Fruit fly (Drosophila melanogaster) whole organism, prepupa: Measurements from ENCODE around the gene sick.

Source experiments
- Blimp-1 ChIP-seq: fragments of 200-800 bp; sonication (Bioruptor generic); optimal IDR thresholded peaks from 3 replicates; lab custom pipeline; 2017; ENCODE audit warnings: missing biosample characterization, missing genetic modification characterization, mild to moderate bottlenecking, moderate library complexity, missing genetic modification reagents
- CG10631 ChIP-seq: fragments of 200-800 bp; sonication (Bioruptor generic); optimal IDR thresholded peaks from 2 replicates; lab custom pipeline; 2016; ENCODE audit warnings: missing biosample characterization, missing genetic modification characterization
- CG10669 ChIP-seq: fragments of 200-800 bp; sonication (Bioruptor generic); optimal IDR thresholded peaks from 3 replicates; lab custom pipeline; 2018; ENCODE audit warnings: missing biosample characterization, mild to moderate bottlenecking, missing genetic modification characterization, moderate library complexity
- CG11902 ChIP-seq: fragments of 200-800 bp; sonication (Bioruptor generic); optimal IDR thresholded peaks from 3 replicates; lab custom pipeline; 2016; ENCODE audit warnings: missing biosample characterization, missing genetic modification characterization
- CG15336 ChIP-seq: fragments of 200-800 bp; sonication (Bioruptor generic); IDR thresholded peaks from 2 replicates; pipeline ENCODE4 v1.3.6; 2022; ENCODE audit warnings: missing biosample characterization, missing genetic modification characterization
- CG1621 ChIP-seq: fragments of 200-800 bp; sonication (Bioruptor generic); optimal IDR thresholded peaks from 3 replicates; lab custom pipeline; 2018; ENCODE audit warnings: missing biosample characterization, mild to moderate bottlenecking, missing genetic modification characterization
- CG16779 ChIP-seq: fragments of 200-800 bp; sonication (Bioruptor generic); optimal IDR thresholded peaks from 3 replicates; lab custom pipeline; 2017; ENCODE audit warnings: missing biosample characterization, mild to moderate bottlenecking, missing genetic modification characterization
- CG3032 ChIP-seq: fragments of 200-800 bp; optimal IDR thresholded peaks from 2 replicates; lab custom pipeline; 2019; ENCODE audit warnings: missing biosample characterization, mild to moderate bottlenecking, missing genetic modification characterization, moderate library complexity
- CG31627 ChIP-seq: fragments of 200-800 bp; sonication (Bioruptor generic); optimal IDR thresholded peaks from 3 replicates; lab custom pipeline; 2016; ENCODE audit warnings: missing biosample characterization, missing genetic modification characterization
- CG32006 ChIP-seq: fragments of 200-800 bp; sonication (Bioruptor generic); optimal IDR thresholded peaks from 3 replicates; lab custom pipeline; 2017; ENCODE audit warnings: missing biosample characterization, mild to moderate bottlenecking, missing genetic modification characterization
- CG34406 ChIP-seq: fragments of 200-800 bp; sonication (Bioruptor generic); optimal IDR thresholded peaks from 3 replicates; lab custom pipeline; 2016; ENCODE audit warnings: missing biosample characterization, missing genetic modification characterization
- CG3919 ChIP-seq: fragments of 200-800 bp; sonication (Bioruptor generic); optimal IDR thresholded peaks from 3 replicates; lab custom pipeline; 2016; ENCODE audit warnings: missing biosample characterization, missing genetic modification characterization
- CG4318 ChIP-seq: fragments of 200-800 bp; sonication (Bioruptor generic); optimal IDR thresholded peaks from 3 replicates; lab custom pipeline; 2017; ENCODE audit warnings: missing biosample characterization, mild to moderate bottlenecking, missing genetic modification characterization
- CG6276 ChIP-seq: fragments of 200-800 bp; sonication (Bioruptor generic); optimal IDR thresholded peaks from 2 replicates; lab custom pipeline; 2017; ENCODE audit warnings: missing biosample characterization, mild to moderate bottlenecking, missing genetic modification characterization
- CG6792 ChIP-seq: fragments of 200-800 bp; sonication (Bioruptor generic); optimal IDR thresholded peaks from 3 replicates; lab custom pipeline; 2016; ENCODE audit warnings: missing biosample characterization, missing genetic modification characterization
- CG7368 ChIP-seq: fragments of 200-800 bp; sonication (Bioruptor generic); optimal IDR thresholded peaks from 3 replicates; lab custom pipeline; 2016; ENCODE audit warnings: missing biosample characterization, missing genetic modification characterization
- CG8119 ChIP-seq: fragments of 200-800 bp; sonication (Bioruptor generic); IDR thresholded peaks from 3 replicates; pipeline ENCODE4 v1.3.6; 2022; ENCODE audit warnings: missing biosample characterization, missing genetic modification characterization
- CG8632 ChIP-seq: fragments of 200-800 bp; sonication (Bioruptor generic); optimal IDR thresholded peaks from 3 replicates; lab custom pipeline; 2016; ENCODE audit warnings: missing biosample characterization, missing genetic modification characterization
- CG9139 ChIP-seq: fragments of 200-800 bp; sonication (Bioruptor generic); optimal IDR thresholded peaks from 3 replicates; lab custom pipeline; 2017; ENCODE audit warnings: missing biosample characterization, mild to moderate bottlenecking, missing genetic modification characterization
- Eip75B ChIP-seq: fragments of 200-800 bp; sonication (Bioruptor generic); optimal IDR thresholded peaks from 3 replicates; lab custom pipeline; 2016; ENCODE audit warnings: missing biosample characterization, missing genetic modification characterization
- Eip78C ChIP-seq: fragments of 200-800 bp; sonication (Bioruptor generic); peaks from one replicate; lab custom pipeline; 2016; ENCODE audit warnings: missing biosample characterization, missing genetic modification characterization
- Ets21C ChIP-seq: fragments of 200-800 bp; sonication (Bioruptor generic); optimal IDR thresholded peaks from 3 replicates; lab custom pipeline; 2016; ENCODE audit warnings: missing biosample characterization, missing genetic modification characterization
- Ets96B ChIP-seq: fragments of 200-800 bp; optimal IDR thresholded peaks from 2 replicates; lab custom pipeline; 2019; ENCODE audit warnings: missing biosample characterization, mild to moderate bottlenecking, missing genetic modification characterization, moderate library complexity
- Gug ChIP-seq: fragments of 200-800 bp; sonication (Bioruptor generic); IDR thresholded peaks from 2 replicates; pipeline ENCODE4 v1.3.6; 2022; ENCODE audit warnings: missing biosample characterization, missing genetic modification characterization
- Hr38 ChIP-seq: sonication (Bioruptor generic); optimal IDR thresholded peaks from 2 replicates; lab custom pipeline; 2016; ENCODE audit warnings: missing biosample characterization, missing genetic modification characterization
- Hr39 ChIP-seq: fragments of 200-800 bp; sonication (Bioruptor generic); optimal IDR thresholded peaks from 2 replicates; lab custom pipeline; 2016; ENCODE audit warnings: missing biosample characterization, missing genetic modification characterization
- Hr4 ChIP-seq: fragments of 200-800 bp; sonication (Bioruptor generic); optimal IDR thresholded peaks from 3 replicates; lab custom pipeline; 2016; ENCODE audit warnings: missing biosample characterization, missing genetic modification characterization
- Lpt ChIP-seq: fragments of 200-800 bp; sonication (Bioruptor generic); optimal IDR thresholded peaks from 3 replicates; lab custom pipeline; 2016; ENCODE audit warnings: missing biosample characterization, missing genetic modification characterization
- Met ChIP-seq: fragments of 200-800 bp; sonication (Bioruptor generic); optimal IDR thresholded peaks from 3 replicates; lab custom pipeline; 2016; ENCODE audit warnings: missing biosample characterization, missing genetic modification characterization
- OdsH ChIP-seq: fragments of 200-800 bp; sonication (Bioruptor generic); optimal IDR thresholded peaks from 3 replicates; lab custom pipeline; 2016; ENCODE audit warnings: missing biosample characterization, missing genetic modification characterization
- Smox ChIP-seq: fragments of 200-800 bp; sonication (Bioruptor generic); optimal IDR thresholded peaks from 3 replicates; lab custom pipeline; 2016; ENCODE audit warnings: missing biosample characterization, missing genetic modification characterization
- Sox102F ChIP-seq: fragments of 200-800 bp; sonication (Bioruptor generic); optimal IDR thresholded peaks from 2 replicates; lab custom pipeline; 2016; ENCODE audit warnings: missing biosample characterization, mild to moderate bottlenecking, missing genetic modification characterization
- Sox14 ChIP-seq: fragments of 200-800 bp; sonication (Bioruptor generic); optimal IDR thresholded peaks from 3 replicates; lab custom pipeline; 2016; ENCODE audit warnings: missing biosample characterization, missing genetic modification characterization
- Sox15 ChIP-seq: fragments of 200-800 bp; sonication (Bioruptor generic); optimal IDR thresholded peaks from 3 replicates; lab custom pipeline; 2016; ENCODE audit warnings: missing biosample characterization, missing genetic modification characterization
- acj6 ChIP-seq: fragments of 200-800 bp; sonication (Bioruptor generic); optimal IDR thresholded peaks from 3 replicates; lab custom pipeline; 2016; ENCODE audit warnings: missing biosample characterization, missing genetic modification characterization
- cyc ChIP-seq: fragments of 200-800 bp; sonication (Bioruptor generic); optimal IDR thresholded peaks from 3 replicates; lab custom pipeline; 2016; ENCODE audit warnings: missing biosample characterization, missing genetic modification characterization
- dac ChIP-seq: fragments of 200-800 bp; sonication (Bioruptor generic); optimal IDR thresholded peaks from 2 replicates; lab custom pipeline; 2017; ENCODE audit warnings: missing biosample characterization, mild to moderate bottlenecking, missing genetic modification characterization
- dsx ChIP-seq: fragments of 200-800 bp; optimal IDR thresholded peaks from 3 replicates; lab custom pipeline; 2019; ENCODE audit warnings: missing biosample characterization, mild to moderate bottlenecking, missing genetic modification characterization, moderate library complexity; ENCODE audit not compliant: poor library complexity, severe bottlenecking
- esn ChIP-seq: fragments of 200-800 bp; sonication (Bioruptor generic); optimal IDR thresholded peaks from 2 replicates; lab custom pipeline; 2016; ENCODE audit warnings: missing biosample characterization, mild to moderate bottlenecking, missing genetic modification characterization, moderate library complexity
- fd59A ChIP-seq: fragments of 200-800 bp; sonication (Bioruptor generic); optimal IDR thresholded peaks from 2 replicates; lab custom pipeline; 2017; ENCODE audit warnings: missing biosample characterization, mild to moderate bottlenecking, missing genetic modification characterization, missing genetic modification reagents
- fd85E ChIP-seq: fragments of 200-800 bp; sonication (Bioruptor generic); optimal IDR thresholded peaks from 3 replicates; lab custom pipeline; 2016; ENCODE audit warnings: missing biosample characterization, missing genetic modification characterization
- fkh ChIP-seq: fragments of 200-800 bp; sonication (Bioruptor generic); optimal IDR thresholded peaks from 3 replicates; lab custom pipeline; 2017; ENCODE audit warnings: missing biosample characterization, mild to moderate bottlenecking, missing genetic modification characterization, moderate library complexity
- lz ChIP-seq: fragments of 200-800 bp; sonication (Bioruptor generic); optimal IDR thresholded peaks from 3 replicates; lab custom pipeline; 2016; ENCODE audit warnings: missing biosample characterization, missing genetic modification characterization
- net ChIP-seq: fragments of 200-800 bp; sonication (Bioruptor generic); optimal IDR thresholded peaks from 3 replicates; lab custom pipeline; 2016; ENCODE audit warnings: missing biosample characterization, missing genetic modification characterization
- pdm3 ChIP-seq: fragments of 200-800 bp; sonication (Bioruptor generic); optimal IDR thresholded peaks from 3 replicates; lab custom pipeline; 2016; ENCODE audit warnings: missing biosample characterization, missing genetic modification characterization
- salr ChIP-seq, 2 experiments: fragments of 200-800 bp; sonication (Bioruptor generic); optimal IDR thresholded peaks; 3 replicates each; lab custom pipeline; 2016 to 2018; ENCODE audit warnings: missing biosample characterization in 2 of 2, missing genetic modification characterization in 2 of 2, mild to moderate bottlenecking in 1 of 2
- spab ChIP-seq: fragments of 200-800 bp; sonication (Bioruptor generic); optimal IDR thresholded peaks from 2 replicates; lab custom pipeline; 2017; ENCODE audit warnings: missing biosample characterization, mild to moderate bottlenecking, missing genetic modification characterization, missing genetic modification reagents
- ss ChIP-seq, 2 experiments: fragments of 200-800 bp; sonication (Bioruptor generic); optimal IDR thresholded peaks; 2 replicates in 1 of 2; 3 replicates in 1 of 2; lab custom pipeline; 2017 to 2018; ENCODE audit warnings: mild to moderate bottlenecking in 2 of 2, missing biosample characterization in 2 of 2, missing genetic modification characterization in 2 of 2, moderate library complexity in 1 of 2
- svp ChIP-seq: fragments of 200-800 bp; sonication (Bioruptor generic); peaks from one replicate; lab custom pipeline; 2016; ENCODE audit warnings: missing biosample characterization, missing genetic modification characterization
- topi ChIP-seq: fragments of 200-800 bp; sonication (Bioruptor generic); optimal IDR thresholded peaks from 3 replicates; lab custom pipeline; 2016; ENCODE audit warnings: missing biosample characterization, missing genetic modification characterization
- vri ChIP-seq: fragments of 200-800 bp; sonication (Bioruptor generic); optimal IDR thresholded peaks from 3 replicates; lab custom pipeline; 2016; ENCODE audit warnings: missing biosample characterization, mild to moderate bottlenecking, missing genetic modification characterization

sick gene

DNA sequence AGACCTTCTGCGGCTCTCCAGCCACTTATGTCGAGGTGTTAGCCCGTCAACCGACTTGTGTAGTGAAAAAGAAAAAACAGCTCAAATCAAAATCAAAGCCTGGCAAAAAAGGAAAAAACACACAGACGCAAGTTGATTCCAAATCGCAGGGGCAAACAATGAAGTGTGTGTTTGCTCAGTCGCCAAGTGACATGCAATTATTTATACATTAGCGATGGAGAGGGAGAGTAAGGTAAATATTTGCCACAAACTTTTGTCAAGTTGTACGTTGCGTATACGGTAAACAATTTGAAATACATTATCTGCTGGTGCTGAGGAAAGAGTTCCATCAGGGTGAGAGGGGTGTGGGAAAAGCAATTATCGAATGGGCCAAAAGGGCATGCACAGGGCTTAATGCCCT lies 202.0 kb downstream of the sick start:
- peak; percentile 69 for TF ChIP-seq fkh
- no peak for TF ChIP-seq CG31627

DNA sequence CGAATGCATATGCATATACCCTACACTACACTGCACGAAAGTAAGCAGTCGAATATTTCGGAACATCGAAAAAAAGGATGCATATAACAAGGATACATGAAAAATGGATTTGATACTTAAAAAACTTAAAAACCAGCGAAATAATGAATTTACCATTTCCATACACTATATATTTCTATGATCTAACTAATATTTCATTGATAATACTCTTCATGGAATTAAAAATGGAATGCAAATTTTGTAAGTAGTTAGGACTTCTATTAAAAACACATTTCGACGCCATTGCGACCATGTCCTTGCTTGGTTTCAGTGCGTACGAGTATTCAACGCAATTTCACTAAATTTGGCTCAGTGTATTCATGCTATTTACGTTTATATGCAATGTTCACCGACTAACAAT lies 205.9 kb downstream of the sick start:
- TF ChIP-seq OdsH (GFP tag; lab: Kevin White, UChicago) (peak; percentile 44), cyc (GFP tag; lab: Kevin White, UChicago) (peak; percentile 45), CG6792 (GFP tag; lab: Kevin White, UChicago) (peak; percentile 32), net (GFP tag; lab: Kevin White, UChicago) (peak; percentile 51), CG11902 (GFP tag; lab: Kevin White, UChicago) (no peak), salr (GFP tag; optimal IDR thresholded peaks at IDR 0.05; lab: Kevin White, UChicago) (peak in 1 of 2 experiments; percentile 64), lz (GFP tag; lab: Kevin White, UChicago) (peak; percentile 44), Sox15 (GFP tag; lab: Kevin White, UChicago) (peak; percentile 16), Eip78C (GFP tag; lab: Kevin White, UChicago) (peak; percentile 88), CG3032 (peak; percentile 53), CG10631 (GFP tag; lab: Kevin White, UChicago) (peak; percentile 52), CG3919 (GFP tag; lab: Kevin White, UChicago) (peak; percentile 49), Lpt (GFP tag; lab: Kevin White, UChicago) (no peak), CG15336 (GFP tag; lab: Robert Waterston, UW) (0 out of 2 replicates have a peak, but pooled peaks have one; percentile 17), svp (GFP tag; lab: Kevin White, UChicago) (peak; percentile 66), Smox (GFP tag; lab: Kevin White, UChicago) (peak; percentile 24), fkh (no peak), Ets21C (no peak), esn (GFP tag; lab: Kevin White, UChicago) (peak; percentile 58), CG9139 (GFP tag; lab: Kevin White, UChicago) (no peak), CG1621 (peak; percentile 20), spab (GFP tag; lab: Kevin White, UChicago) (peak; percentile 57), fd85E (GFP tag; lab: Kevin White, UChicago) (no peak), Hr38 (no peak), CG34406 (peak; percentile 25), CG10669 (GFP tag; lab: Kevin White, UChicago) (peak; percentile 45), CG6276 (GFP tag; lab: Kevin White, UChicago) (peak; percentile 29), ss (GFP tag; optimal IDR thresholded peaks at IDR 0.05; lab: Kevin White, UChicago) (peak in 1 of 2 experiments; percentile 50), Blimp-1 (GFP tag; lab: Kevin White, UChicago) (no peak), dac (GFP tag; lab: Kevin White, UChicago) (no peak), Eip75B (GFP tag; lab: Kevin White, UChicago) (peak; percentile 32), Sox14 (GFP tag; lab: Kevin White, UChicago) (peak; percentile 38), Met (GFP tag; lab: Kevin White, UChicago) (peak; percentile 49), CG7368 (GFP tag; lab: Kevin White, UChicago) (peak; percentile 26), Sox102F (peak; percentile 37), CG16779 (tag; lab: Kevin White, UChicago) (no peak), fd59A (peak; percentile 39), topi (GFP tag; lab: Kevin White, UChicago) (peak; percentile 47), Ets96B (tag; lab: Kevin White, UChicago) (peak; percentile 43), Hr39 (GFP tag; lab: Kevin White, UChicago) (peak; percentile 32), Gug (peak; percentile 24; the same call in 1 of the 2 replicates), acj6 (GFP tag; lab: Kevin White, UChicago) (peak; percentile 56), CG8119 (GFP tag; lab: Robert Waterston, UW) (no peak), vri (GFP tag; lab: Kevin White, UChicago) (no peak), CG4318 (GFP tag; lab: Kevin White, UChicago) (peak; percentile 15), CG32006 (GFP tag; lab: Kevin White, UChicago) (peak; percentile 73), Hr4 (GFP tag; lab: Kevin White, UChicago) (peak; percentile 68), CG8632 (GFP tag; lab: Kevin White, UChicago) (peak; percentile 46), pdm3 (peak; percentile 55), dsx (GFP tag; lab: Kevin White, UChicago) (peak; percentile 27)
